Fruit fly (Drosophila melanogaster) whole organism, embryonic: ENCODE measurements around the gene CG18749.

ENCODE experiments used
- B-H2 ChIP-seq: fragments of 200-800 bp; sonication (Bioruptor generic); optimal IDR thresholded peaks from 2 replicates; lab custom pipeline; 2018; ENCODE audit warnings: missing biosample characterization, mild to moderate bottlenecking, missing genetic modification characterization
- Bgb ChIP-seq: fragments of 200-800 bp; sonication (Bioruptor generic); IDR thresholded peaks from 2 replicates; pipeline ENCODE4 v1.3.6; 2022; ENCODE audit warnings: missing biosample characterization, missing genetic modification characterization; ENCODE audit not compliant: partially characterized antibody
- CG10543 ChIP-seq: fragments of 200-800 bp; sonication (Bioruptor generic); optimal IDR thresholded peaks from 3 replicates; lab custom pipeline; 2017; ENCODE audit warnings: missing biosample characterization, mild to moderate bottlenecking, missing genetic modification characterization, moderate library complexity
- CG13287 ChIP-seq: fragments of 200-800 bp; sonication (Bioruptor generic); IDR thresholded peaks from 2 replicates; pipeline ENCODE4 v1.3.6; 2022; ENCODE audit warnings: missing biosample characterization, missing genetic modification characterization; ENCODE audit not compliant: partially characterized antibody
- CG14860 ChIP-seq: fragments of 200-800 bp; sonication (Bioruptor generic); IDR thresholded peaks from 3 replicates; pipeline ENCODE4 v1.3.6; 2022; ENCODE audit warnings: missing biosample characterization, missing genetic modification characterization; ENCODE audit not compliant: partially characterized antibody
- CG15514 ChIP-seq: fragments of 200-800 bp; sonication (Bioruptor generic); optimal IDR thresholded peaks from 3 replicates; lab custom pipeline; 2017; ENCODE audit warnings: missing biosample characterization, missing genetic modification characterization, mild to moderate bottlenecking, moderate library complexity, missing genetic modification reagents
- CG3065 ChIP-seq: fragments of 200-800 bp; sonication (Bioruptor generic); optimal IDR thresholded peaks from 2 replicates; lab custom pipeline; 2016; ENCODE audit warnings: missing biosample characterization, missing genetic modification characterization
- CG3281 ChIP-seq: fragments of 200-800 bp; sonication (Bioruptor generic); optimal IDR thresholded peaks from 3 replicates; lab custom pipeline; 2017; ENCODE audit warnings: missing biosample characterization, mild to moderate bottlenecking, missing genetic modification characterization
- CG33557 ChIP-seq: fragments of 200-800 bp; sonication (Bioruptor generic); optimal IDR thresholded peaks from 2 replicates; lab custom pipeline; 2019; ENCODE audit warnings: missing biosample characterization, mild to moderate bottlenecking, missing genetic modification characterization, moderate library complexity
- CG4360 ChIP-seq: fragments of 200-800 bp; sonication (Bioruptor generic); IDR thresholded peaks from 2 replicates; pipeline ENCODE4 v1.3.6; 2022; ENCODE audit warnings: missing biosample characterization, missing genetic modification characterization
- CG43689 ChIP-seq: fragments of 200-800 bp; sonication (Bioruptor generic); IDR thresholded peaks from 2 replicates; pipeline ENCODE4 v1.3.6; 2022; ENCODE audit warnings: missing biosample characterization, missing genetic modification characterization
- CG6175 ChIP-seq: fragments of 200-800 bp; sonication (Bioruptor generic); IDR thresholded peaks from 3 replicates; pipeline ENCODE4 v1.3.6; 2022; ENCODE audit warnings: missing biosample characterization, missing genetic modification characterization
- CG6272 ChIP-seq: fragments of 200-800 bp; sonication (Bioruptor generic); IDR thresholded peaks from 2 replicates; pipeline ENCODE4 v1.3.6; 2022; ENCODE audit warnings: missing biosample characterization, missing genetic modification characterization
- CG6654 ChIP-seq: fragments of 200-800 bp; sonication (Bioruptor generic); optimal IDR thresholded peaks from 2 replicates; lab custom pipeline; 2017; ENCODE audit warnings: missing biosample characterization, mild to moderate bottlenecking, missing genetic modification characterization
- CG8089 ChIP-seq: fragments of 200-800 bp; sonication (Bioruptor generic); optimal IDR thresholded peaks from 3 replicates; lab custom pipeline; 2016; ENCODE audit warnings: missing biosample characterization, missing genetic modification characterization
- CG8765 ChIP-seq: fragments of 200-800 bp; sonication (Bioruptor generic); IDR thresholded peaks from 2 replicates; pipeline ENCODE4 v1.3.6; 2022; ENCODE audit warnings: missing biosample characterization, missing genetic modification characterization
- CG9932 ChIP-seq: fragments of 200-800 bp; sonication (Bioruptor generic); IDR thresholded peaks from 2 replicates; pipeline ENCODE4 v1.3.6; 2022; ENCODE audit warnings: missing biosample characterization, missing genetic modification characterization
- Dip3 ChIP-seq: fragments of 200-800 bp; sonication (Bioruptor generic); optimal IDR thresholded peaks from 3 replicates; lab custom pipeline; 2016; ENCODE audit warnings: missing biosample characterization, missing genetic modification characterization
- Dll ChIP-seq: fragments of 200-800 bp; sonication (Bioruptor generic); IDR thresholded peaks from 4 replicates; pipeline ENCODE4 v1.3.6; 2022; ENCODE audit warnings: missing biosample characterization, missing genetic modification characterization; ENCODE audit not compliant: partially characterized antibody
- Fer1 ChIP-seq: fragments of 200-800 bp; sonication (Bioruptor generic); optimal IDR thresholded peaks from 2 replicates; lab custom pipeline; 2017; ENCODE audit warnings: missing biosample characterization, mild to moderate bottlenecking, missing genetic modification characterization
- Gug ChIP-seq: fragments of 200-800 bp; sonication (Bioruptor generic); IDR thresholded peaks from 4 replicates; pipeline ENCODE4 v1.3.6; 2022; ENCODE audit warnings: missing biosample characterization, missing genetic modification characterization
- Hr51 ChIP-seq, 2 experiments: fragments of 200-800 bp; sonication (Bioruptor generic); optimal IDR thresholded peaks; 2 replicates in 1 of 2; 3 replicates in 1 of 2; lab custom pipeline; 2016 to 2018; ENCODE audit warnings: missing biosample characterization in 2 of 2, missing genetic modification characterization in 2 of 2, mild to moderate bottlenecking in 1 of 2, moderate library complexity in 1 of 2
- Mad ChIP-seq: fragments of 200-800 bp; sonication (Bioruptor generic); optimal IDR thresholded peaks from 2 replicates; lab custom pipeline; 2016; ENCODE audit warnings: missing biosample characterization, missing genetic modification characterization
- Med ChIP-seq: fragments of 200-800 bp; sonication (Bioruptor generic); peaks from one replicate; lab custom pipeline; 2016; ENCODE audit warnings: missing biosample characterization, missing genetic modification characterization, mild to moderate bottlenecking, inconsistent platforms, moderate library complexity
- Side ChIP-seq: fragments of 200-800 bp; sonication (Bioruptor generic); optimal IDR thresholded peaks from 2 replicates; lab custom pipeline; 2016; ENCODE audit warnings: missing biosample characterization, missing genetic modification characterization
- Spps ChIP-seq: fragments of 200-800 bp; sonication (Bioruptor generic); optimal IDR thresholded peaks from 2 replicates; lab custom pipeline; 2018; ENCODE audit warnings: missing biosample characterization, mild to moderate bottlenecking, missing genetic modification characterization
- Taf1 ChIP-seq: fragments of 200-800 bp; sonication (Bioruptor generic); IDR thresholded peaks from 2 replicates; pipeline ENCODE4 v1.3.6; 2022; ENCODE audit warnings: missing biosample characterization, missing genetic modification characterization
- Xrp1 ChIP-seq: fragments of 200-800 bp; sonication (Bioruptor generic); IDR thresholded peaks from 2 replicates; pipeline ENCODE4 v1.3.6; 2022; ENCODE audit warnings: missing biosample characterization, missing genetic modification characterization
- abd-A ChIP-seq: fragments of 200-800 bp; sonication (Bioruptor generic); optimal IDR thresholded peaks from 3 replicates; lab custom pipeline; 2019; ENCODE audit warnings: missing biosample characterization, mild to moderate bottlenecking, missing genetic modification characterization, moderate library complexity
- fru ChIP-seq: fragments of >200 bp; optimal IDR thresholded peaks from 2 replicates; lab custom pipeline; 2017
- grn ChIP-seq: fragments of 200-800 bp; sonication (Bioruptor generic); optimal IDR thresholded peaks from 3 replicates; lab custom pipeline; 2017; ENCODE audit warnings: missing biosample characterization, missing genetic modification characterization
- gt ChIP-seq: fragments of 200-800 bp; sonication (Bioruptor generic); IDR thresholded peaks from 2 replicates; pipeline ENCODE4 v1.3.6; 2022; ENCODE audit warnings: missing biosample characterization, missing genetic modification characterization
- hb ChIP-seq: fragments of 200-800 bp; sonication (Bioruptor generic); IDR thresholded peaks from 3 replicates; pipeline ENCODE4 v1.3.6; 2022; ENCODE audit warnings: missing biosample characterization, missing genetic modification characterization; ENCODE audit not compliant: partially characterized antibody
- her ChIP-seq: fragments of 200-800 bp; sonication (Bioruptor generic); optimal IDR thresholded peaks from 2 replicates; lab custom pipeline; 2016; ENCODE audit warnings: missing biosample characterization, missing genetic modification characterization
- kay ChIP-seq: fragments of 200-800 bp; sonication (Bioruptor generic); optimal IDR thresholded peaks from 2 replicates; lab custom pipeline; 2016; ENCODE audit warnings: missing biosample characterization, missing genetic modification characterization
- ken ChIP-seq: fragments of 200-800 bp; sonication (Bioruptor generic); IDR thresholded peaks from 3 replicates; pipeline ENCODE4 v1.3.6; 2022; ENCODE audit warnings: missing biosample characterization, missing genetic modification characterization
- oc ChIP-seq: fragments of 200-800 bp; sonication (Bioruptor generic); optimal IDR thresholded peaks from 2 replicates; lab custom pipeline; 2018; ENCODE audit warnings: missing biosample characterization, mild to moderate bottlenecking, missing genetic modification characterization, moderate library complexity
- onecut ChIP-seq: fragments of 200-800 bp; sonication (Bioruptor generic); IDR thresholded peaks from 2 replicates; pipeline ENCODE4 v1.3.6; 2022; ENCODE audit warnings: missing biosample characterization, missing genetic modification characterization
- salm ChIP-seq: fragments of 200-800 bp; sonication (Bioruptor generic); optimal IDR thresholded peaks from 2 replicates; lab custom pipeline; 2018; ENCODE audit warnings: missing biosample characterization, mild to moderate bottlenecking, missing genetic modification characterization
- sc ChIP-seq, 3 experiments: fragments of >200 bp in 2 of 3; fragments of 200-800 bp in 1 of 3; sonication (Bioruptor generic) in 1 of 3; optimal IDR thresholded peaks; 2 replicates in 2 of 3; 3 replicates in 1 of 3; lab custom pipeline; 2017; ENCODE audit warnings: mild to moderate bottlenecking in 1 of 3, missing biosample characterization in 1 of 3, missing genetic modification characterization in 1 of 3, missing genetic modification reagents in 1 of 3
- sd ChIP-seq: fragments of 200-800 bp; sonication (Bioruptor generic); optimal IDR thresholded peaks from 3 replicates; lab custom pipeline; 2018; ENCODE audit warnings: missing biosample characterization, mild to moderate bottlenecking, missing genetic modification characterization, moderate library complexity
- tap ChIP-seq: fragments of 200-800 bp; optimal IDR thresholded peaks from 3 replicates; lab custom pipeline; 2019; ENCODE audit warnings: missing biosample characterization, mild to moderate bottlenecking, missing genetic modification characterization, moderate library complexity
- tll ChIP-seq, 2 experiments: fragments of 200-800 bp in 1 of 2; fragments of >200 bp in 1 of 2; sonication (Bioruptor generic) in 1 of 2; optimal IDR thresholded peaks; 2 replicates each; lab custom pipeline; 2017 to 2019; ENCODE audit warnings: missing biosample characterization in 2 of 2, missing genetic modification characterization in 2 of 2, mild to moderate bottlenecking in 1 of 2, moderate library complexity in 1 of 2
- unpg ChIP-seq: fragments of 200-800 bp; sonication (Bioruptor generic); optimal IDR thresholded peaks from 3 replicates; lab custom pipeline; 2018; ENCODE audit warnings: missing biosample characterization, mild to moderate bottlenecking, missing genetic modification characterization, moderate library complexity
- wdn ChIP-seq: fragments of 200-800 bp; sonication (Bioruptor generic); IDR thresholded peaks from 2 replicates; pipeline ENCODE4 v1.3.6; 2022; ENCODE audit warnings: missing biosample characterization, missing genetic modification characterization
- wor ChIP-seq: fragments of 200-800 bp; sonication (Bioruptor generic); IDR thresholded peaks from 2 replicates; pipeline ENCODE4 v1.3.6; 2022; ENCODE audit warnings: missing biosample characterization, missing genetic modification characterization
- zen ChIP-seq: fragments of 200-800 bp; sonication (Bioruptor generic); optimal IDR thresholded peaks from 3 replicates; lab custom pipeline; 2018; ENCODE audit warnings: missing biosample characterization, mild to moderate bottlenecking, missing genetic modification characterization, moderate library complexity

Gene CG18749

DNA sequence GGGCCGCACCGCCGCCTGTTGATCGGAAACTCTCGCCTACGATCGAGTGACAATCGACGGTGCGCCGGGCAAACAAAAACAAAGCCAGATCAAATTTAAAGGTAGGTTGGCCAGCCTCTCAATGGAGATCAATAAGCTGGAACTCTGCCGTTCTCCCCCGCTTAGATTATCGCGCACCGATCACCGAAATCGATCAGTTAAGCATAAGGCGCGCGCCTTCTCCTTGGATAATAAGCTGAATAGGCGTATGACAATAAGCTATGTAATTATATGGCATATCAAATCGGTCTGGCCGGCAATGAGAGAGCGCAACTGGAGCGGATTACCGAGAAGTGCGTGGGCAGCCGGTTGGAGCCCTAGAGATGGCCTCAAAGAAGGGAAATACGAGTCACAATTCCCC lies 45.5 kb upstream of the CG18749 start:
- TF ChIP-seq Spps (tag; lab: Kevin White, UChicago): no peak
- TF ChIP-seq Bgb (GFP tag; lab: Robert Waterston, UW): no peak
- TF ChIP-seq CG33557 (GFP tag; lab: Kevin White, UChicago): no peak
- 0 out of 2 replicates have a peak, but pooled peaks have one; percentile 7 for TF ChIP-seq gt (GFP tag; lab: Robert Waterston, UW)
- no peak for TF ChIP-seq her (GFP tag; lab: Kevin White, UChicago)
- no peak for TF ChIP-seq CG13287 (GFP tag; lab: Robert Waterston, UW)
- TF ChIP-seq sc (optimal IDR thresholded peaks at IDR 0.05; lab: Kevin White, UChicago): no peak
- TF ChIP-seq sc (GFP tag; optimal IDR thresholded peaks at IDR 0.05; lab: Kevin White, UChicago): no peak
- no peak for TF ChIP-seq CG6654
- TF ChIP-seq Gug (GFP tag; lab: Robert Waterston, UW): no peak
- no peak for TF ChIP-seq kay (GFP tag; lab: Kevin White, UChicago)
- TF ChIP-seq hb (GFP tag; lab: Robert Waterston, UW): 0 out of 3 replicates have a peak, but pooled peaks have one; percentile 5
- TF ChIP-seq Med: peak; percentile 60
- TF ChIP-seq tap (tag; lab: Kevin White, UChicago): no peak
- TF ChIP-seq CG14860 (GFP tag; lab: Robert Waterston, UW): no peak
- TF ChIP-seq Xrp1 (GFP tag; lab: Robert Waterston, UW): no peak
- no peak for TF ChIP-seq Side (GFP tag; lab: Kevin White, UChicago)
- no peak for TF ChIP-seq Taf1 (GFP tag; lab: Robert Waterston, UW)
- TF ChIP-seq CG4360: no peak
- no peak for TF ChIP-seq fru (lab: Kevin White, UChicago)
- no peak for TF ChIP-seq CG8765 (GFP tag; lab: Robert Waterston, UW)
- peak; percentile 97 for TF ChIP-seq grn (GFP tag; lab: Kevin White, UChicago)
- no peak for TF ChIP-seq wor
- no peak for TF ChIP-seq onecut (GFP tag; lab: Robert Waterston, UW)
- TF ChIP-seq CG3065: no peak
- TF ChIP-seq abd-A: no peak
- no peak for TF ChIP-seq CG6272 (GFP tag; lab: Robert Waterston, UW)
- TF ChIP-seq CG43689: 0 out of 2 replicates have a peak, but pooled peaks have one; percentile 21
- TF ChIP-seq CG8089 (GFP tag; lab: Kevin White, UChicago): no peak
- TF ChIP-seq sd (tag; lab: Kevin White, UChicago): no peak
- TF ChIP-seq ken: no peak
- TF ChIP-seq CG10543 (GFP tag; lab: Kevin White, UChicago): no peak
- peak; percentile 86 for TF ChIP-seq oc (tag; lab: Kevin White, UChicago)
- TF ChIP-seq wdn: no peak
- TF ChIP-seq Fer1 (GFP tag; lab: Kevin White, UChicago): no peak
- TF ChIP-seq Dip3 (GFP tag; lab: Kevin White, UChicago): no peak
- no peak for TF ChIP-seq salm (tag; lab: Kevin White, UChicago)
- no peak for TF ChIP-seq CG15514
- no peak for TF ChIP-seq Dll (GFP tag; lab: Robert Waterston, UW)
- no peak for TF ChIP-seq Mad (GFP tag; lab: Kevin White, UChicago)
- TF ChIP-seq CG3281: no peak

DNA sequence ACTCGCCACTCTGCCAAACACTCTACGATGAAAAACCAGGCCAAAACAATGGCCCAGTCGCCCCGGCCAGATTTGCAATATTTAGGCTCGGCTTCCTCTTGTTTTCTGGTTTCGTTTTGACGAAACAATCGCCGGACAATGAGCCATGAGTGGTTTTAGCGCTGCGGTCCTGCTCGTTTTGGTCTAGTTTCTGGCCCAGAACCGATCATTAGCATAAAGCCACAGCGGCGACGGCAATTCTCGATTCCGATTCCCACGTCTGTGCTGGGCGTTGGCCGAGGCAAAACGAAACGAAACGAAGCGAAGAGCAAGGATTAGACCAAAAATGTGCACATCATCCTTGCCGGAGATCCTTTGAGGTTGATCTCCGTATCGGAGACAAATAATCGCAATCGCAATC lies 40.5 kb upstream of the CG18749 start:
- no peak for TF ChIP-seq unpg (GFP tag; lab: Kevin White, UChicago)
- no peak for TF ChIP-seq Hr51 (GFP tag; optimal IDR thresholded peaks at IDR 0.05; lab: Kevin White, UChicago)
- no peak for TF ChIP-seq CG9932 (GFP tag; lab: Robert Waterston, UW)
- TF ChIP-seq tll (GFP tag; optimal IDR thresholded peaks at IDR 0.05; lab: Kevin White, UChicago): peak in 1 of 2 experiments; percentile 4
- no peak for TF ChIP-seq B-H2 (GFP tag; lab: Kevin White, UChicago)
- TF ChIP-seq CG6175 (GFP tag; lab: Robert Waterston, UW): no peak
- TF ChIP-seq zen (tag; lab: Kevin White, UChicago): peak; percentile 93
